Fruit fly (Drosophila melanogaster): ENCODE results near the gene Itpr.
A peak's percentile ranks its signal among the peaks of the same experiment; 100 is the strongest.

DNA sequence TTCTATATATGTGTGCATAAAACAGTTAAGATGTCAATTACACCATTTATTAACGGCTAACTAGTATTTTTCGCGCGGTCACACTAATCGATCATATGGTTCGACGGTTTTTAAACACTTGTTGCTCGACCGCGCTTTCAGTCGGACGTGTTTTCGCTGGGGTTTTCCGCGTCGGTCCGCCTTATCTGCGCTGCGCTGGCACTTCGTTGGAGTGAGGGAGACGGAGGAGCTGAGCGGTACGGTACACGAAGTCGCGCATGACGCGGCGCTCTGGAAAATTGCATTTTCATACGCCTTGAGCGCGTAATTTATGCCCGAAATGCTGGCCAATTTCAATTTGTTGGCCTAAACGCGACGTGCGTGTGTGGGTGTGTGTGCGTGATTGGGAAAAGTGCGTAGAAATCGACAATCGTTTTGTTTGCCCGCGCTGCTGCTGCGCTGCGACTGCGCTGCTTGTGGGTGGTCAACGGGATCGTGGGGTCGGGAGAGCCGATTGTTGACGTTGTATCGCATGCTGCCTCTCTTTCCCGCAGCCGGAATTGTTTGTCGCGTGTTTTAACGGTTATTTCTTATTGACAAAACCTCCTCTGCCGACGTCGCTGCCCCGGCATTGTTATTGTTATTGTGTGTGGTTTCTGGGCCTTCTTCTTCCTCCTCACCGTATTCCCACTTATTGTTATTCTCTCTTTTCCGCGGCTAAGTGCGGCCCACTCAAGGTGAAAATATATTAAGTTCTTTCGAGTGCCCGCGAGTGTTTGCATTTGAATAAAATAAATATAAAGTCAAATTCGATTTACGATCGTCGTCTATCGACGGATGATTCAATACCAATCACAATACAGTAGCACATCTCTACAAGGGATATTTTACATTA lies at the start of gene Itpr:
- TF ChIP-seq Myb (GFP tag; optimal IDR thresholded peaks at IDR 0.05) (peak; percentile 58), nerfin-2 (GFP tag; IDR thresholded peaks at IDR 0.05; ENCODE audit: partially characterized antibody) (no peak), CG33557 (GFP tag; optimal IDR thresholded peaks at IDR 0.05) (no peak), tx (GFP tag; optimal IDR thresholded peaks at IDR 0.05) (no peak), CG16813 (GFP tag; IDR thresholded peaks at IDR 0.05; ENCODE audit: partially characterized antibody) (0 out of 3 replicates have a peak, but pooled peaks have one; percentile 12), Bdp1 (GFP tag; optimal IDR thresholded peaks at IDR 0.05) (no peak), tin (GFP tag; optimal IDR thresholded peaks at IDR 0.05) (no peak), ttk (GFP tag; IDR thresholded peaks at IDR 0.05) (no peak), Hey (tag; optimal IDR thresholded peaks at IDR 0.05) (no peak), emc (GFP tag; optimal IDR thresholded peaks at IDR 0.05) (no peak), CG32532 (GFP tag; IDR thresholded peaks at IDR 0.05) (no peak; the same call in 1 of the 2 replicates), BEAF-32 (GFP tag; optimal IDR thresholded peaks at IDR 0.05) (peak; percentile 30)
